Fruit fly (Drosophila melanogaster): Measurements from ENCODE around the gene nrv1.

Gene nrv1

DNA sequence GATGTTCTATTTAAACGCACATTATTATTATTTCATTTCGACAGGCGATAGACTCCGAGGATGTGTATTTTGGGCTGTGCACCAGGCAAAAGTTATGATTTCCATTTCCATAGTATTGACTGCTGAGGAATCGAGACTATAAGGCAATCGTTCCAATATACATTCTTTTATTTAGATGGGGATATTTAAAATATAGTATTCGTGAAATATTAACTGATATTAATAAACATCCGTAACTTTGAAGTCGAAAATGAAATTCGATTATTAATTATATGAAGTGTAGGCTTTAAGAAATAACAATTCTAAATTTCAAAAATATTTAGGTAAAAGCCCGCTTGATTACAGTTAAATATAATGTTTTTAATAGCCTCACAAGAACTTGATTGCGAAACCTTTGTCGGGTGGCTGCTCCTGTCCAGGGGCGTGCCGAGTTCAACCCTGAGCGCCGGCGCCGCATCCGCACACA lies 43.6 kb upstream of the nrv1 start (continued):
- TF ChIP-seq Camta (GFP tag; optimal IDR thresholded peaks at IDR 0.05) (no peak), nerfin-2 (GFP tag; IDR thresholded peaks at IDR 0.05; ENCODE audit: partially characterized antibody) (no peak), cg (GFP tag; optimal IDR thresholded peaks at IDR 0.05) (no peak), CG7271 (tag; optimal IDR thresholded peaks at IDR 0.05) (no peak), CG13287 (GFP tag; IDR thresholded peaks at IDR 0.05; ENCODE audit: partially characterized antibody) (no peak), CG30020 (tag; optimal IDR thresholded peaks at IDR 0.05) (peak; percentile 36), Asciz (GFP tag; optimal IDR thresholded peaks at IDR 0.05) (peak; percentile 26), CG14710 (tag; optimal IDR thresholded peaks at IDR 0.05) (peak; percentile 79), gcm2 (GFP tag; optimal IDR thresholded peaks at IDR 0.05) (no peak), jing (GFP tag; optimal IDR thresholded peaks at IDR 0.05) (no peak), h (optimal IDR thresholded peaks at IDR 0.05) (no peak), disco-r (GFP tag; optimal IDR thresholded peaks at IDR 0.05) (no peak), al (GFP tag; IDR thresholded peaks at IDR 0.05) (no peak), dmrt11E (tag; optimal IDR thresholded peaks at IDR 0.05) (peak; percentile 85), Med (GFP tag) (peak; percentile 70), CG17829 (tag; optimal IDR thresholded peaks at IDR 0.05) (peak; percentile 80), sna (GFP tag; IDR thresholded peaks at IDR 0.05; ENCODE audit: partially characterized antibody) (no peak), fru (optimal IDR thresholded peaks at IDR 0.05) (no peak), CG7987 (GFP tag; optimal IDR thresholded peaks at IDR 0.05) (no peak), crc (GFP tag; optimal IDR thresholded peaks at IDR 0.05) (no peak), Trl (optimal IDR thresholded peaks at IDR 0.05) (no peak), Trl (GFP tag; optimal IDR thresholded peaks at IDR 0.05) (peak; percentile 11), Atf6 (GFP tag; IDR thresholded peaks at IDR 0.05) (peak; percentile 16; the same call in 1 of the 2 replicates), CG5245 (GFP tag; optimal IDR thresholded peaks at IDR 0.05) (no peak), Nf-YC (tag; optimal IDR thresholded peaks at IDR 0.05) (peak; percentile 30), H2.0 (GFP tag; IDR thresholded peaks at IDR 0.05) (no peak), abd-A (tag; optimal IDR thresholded peaks at IDR 0.05) (no peak), Hr3 (GFP tag; optimal IDR thresholded peaks at IDR 0.05) (no peak), CG15011 (GFP tag; optimal IDR thresholded peaks at IDR 0.05) (peak; percentile 26), bsh (GFP tag; optimal IDR thresholded peaks at IDR 0.05) (peak in 1 of 2 experiments; percentile 56), wor (GFP tag; IDR thresholded peaks at IDR 0.05) (no peak), pzg (GFP tag; optimal IDR thresholded peaks at IDR 0.05) (no peak), gem (tag; optimal IDR thresholded peaks at IDR 0.05) (peak; percentile 77), CG12659 (GFP tag; optimal IDR thresholded peaks at IDR 0.05) (peak; percentile 47), CG14014 (GFP tag; IDR thresholded peaks at IDR 0.05) (no peak), Usf (GFP tag; optimal IDR thresholded peaks at IDR 0.05) (peak; percentile 16), ewg (GFP tag; optimal IDR thresholded peaks at IDR 0.05) (peak; percentile 41), trh (GFP tag; optimal IDR thresholded peaks at IDR 0.05) (no peak), Opbp (GFP tag; IDR thresholded peaks at IDR 0.05; ENCODE audit: partially characterized antibody) (no peak), cato (GFP tag; optimal IDR thresholded peaks at IDR 0.05; ENCODE audit: borderline replicate concordance) (no peak), CG10979 (tag; optimal IDR thresholded peaks at IDR 0.05) (peak; percentile 85), cwo (GFP tag; optimal IDR thresholded peaks at IDR 0.05) (peak; percentile 35), CG7786 (GFP tag; optimal IDR thresholded peaks at IDR 0.05) (no peak), slp2 (GFP tag; optimal IDR thresholded peaks at IDR 0.05) (no peak), CG11723 (GFP tag; optimal IDR thresholded peaks at IDR 0.05) (peak; percentile 18), Tbp (GFP tag; optimal IDR thresholded peaks at IDR 0.05) (no peak), pnt (GFP tag; optimal IDR thresholded peaks at IDR 0.05) (no peak), Jarid2 (GFP tag; optimal IDR thresholded peaks at IDR 0.05) (no peak), toy (GFP tag; IDR thresholded peaks at IDR 0.05) (no peak), CG14667 (GFP tag; IDR thresholded peaks at IDR 0.05) (no peak), CG10654 (GFP tag; optimal IDR thresholded peaks at IDR 0.05) (no peak), seq (GFP tag; IDR thresholded peaks at IDR 0.05) (0 out of 2 replicates have a peak, but pooled peaks have one; percentile 26)
